Worm (Caenorhabditis elegans): ENCODE results near the gene ttr-45.

- TF ChIP-seq ceh-6 (GFP tag; optimal IDR thresholded peaks at IDR 0.05) (no peak), ceh-19 (GFP tag; optimal IDR thresholded peaks at IDR 0.05) (no peak), ceh-2 (tag; optimal IDR thresholded peaks at IDR 0.05) (no peak), F13H6.1 (tag; optimal IDR thresholded peaks at IDR 0.05) (no peak), ceh-18 (tag; optimal IDR thresholded peaks at IDR 0.05) (no peak), C08G9.2 (tag; optimal IDR thresholded peaks at IDR 0.05) (no peak), sox-2 (GFP tag; IDR thresholded peaks at IDR 0.05) (no peak), ahr-1 (tag; optimal IDR thresholded peaks at IDR 0.05) (no peak), fkh-10 (GFP tag; optimal IDR thresholded peaks at IDR 0.05) (no peak)
These were observed 50.8 kb downstream of the ttr-45 start for ce11 chrIV:13304786-13305185.

Data from whole organism, late embryonic.